Fruit fly (Drosophila melanogaster): ENCODE measurements around the gene Naa40.

The Naa40 gene

dm6 chr3R:29758129-29758733, 33.5 kb upstream of the Naa40 start:
- TF ChIP-seq oc (tag; optimal IDR thresholded peaks at IDR 0.05) (no peak), CG9876 (GFP tag; optimal IDR thresholded peaks at IDR 0.05) (no peak), yki (optimal IDR thresholded peaks at IDR 0.05) (no peak), zen (tag; optimal IDR thresholded peaks at IDR 0.05) (no peak), pfk (GFP tag; optimal IDR thresholded peaks at IDR 0.05) (no peak), CG18262 (tag; optimal IDR thresholded peaks at IDR 0.05) (no peak), CG8765 (GFP tag; IDR thresholded peaks at IDR 0.05) (no peak), Dbx (GFP tag; IDR thresholded peaks at IDR 0.05) (no peak), CG10267 (tag; optimal IDR thresholded peaks at IDR 0.05) (no peak), CG2889 (GFP tag; IDR thresholded peaks at IDR 0.05) (no peak), CG12391 (tag; optimal IDR thresholded peaks at IDR 0.05) (no peak), wdn (GFP tag; IDR thresholded peaks at IDR 0.05) (no peak), gem (tag; optimal IDR thresholded peaks at IDR 0.05) (peak; percentile 43), dysf (GFP tag; IDR thresholded peaks at IDR 0.05) (0 out of 3 replicates have a peak, but pooled peaks have one; percentile 8), Drgx (GFP tag; IDR thresholded peaks at IDR 0.05) (peak; percentile 78), al (GFP tag; IDR thresholded peaks at IDR 0.05) (no peak), cwo (GFP tag; optimal IDR thresholded peaks at IDR 0.05) (no peak), sqz (GFP tag; optimal IDR thresholded peaks at IDR 0.05) (no peak), CG31388 (GFP tag; optimal IDR thresholded peaks at IDR 0.05) (no peak), CG4282 (GFP tag; optimal IDR thresholded peaks at IDR 0.05) (no peak), CG11696 (GFP tag; IDR thresholded peaks at IDR 0.05) (no peak), CG1792 (GFP tag; optimal IDR thresholded peaks at IDR 0.05) (no peak), Abd-B (GFP tag; optimal IDR thresholded peaks at IDR 0.05) (no peak), Asciz (GFP tag; optimal IDR thresholded peaks at IDR 0.05) (no peak), hkb (optimal IDR thresholded peaks at IDR 0.05) (no peak), hkb (GFP tag; IDR thresholded peaks at IDR 0.05) (0 out of 2 replicates have a peak, but pooled peaks have one; percentile 20), D19A (tag; optimal IDR thresholded peaks at IDR 0.05) (no peak), Eip74EF (GFP tag; optimal IDR thresholded peaks at IDR 0.05) (no peak), CG6654 (GFP tag; optimal IDR thresholded peaks at IDR 0.05) (no peak), Aef1 (GFP tag; IDR thresholded peaks at IDR 0.05) (no peak), CG13287 (GFP tag; IDR thresholded peaks at IDR 0.05; ENCODE audit: partially characterized antibody) (no peak), CG6854 (GFP tag; optimal IDR thresholded peaks at IDR 0.05) (no peak), Trl (optimal IDR thresholded peaks at IDR 0.05) (no peak), Trl (GFP tag; optimal IDR thresholded peaks at IDR 0.05) (no peak), klu (GFP tag; IDR thresholded peaks at IDR 0.05) (no peak), toy (GFP tag; IDR thresholded peaks at IDR 0.05) (no peak), Poxn (GFP tag; IDR thresholded peaks at IDR 0.05) (no peak), CG16779 (GFP tag; IDR thresholded peaks at IDR 0.05) (no peak), Med (GFP tag) (peak; percentile 15), H2.0 (GFP tag; IDR thresholded peaks at IDR 0.05) (0 out of 2 replicates have a peak, but pooled peaks have one; percentile 18), Hr51 (GFP tag; optimal IDR thresholded peaks at IDR 0.05) (peak in 1 of 2 experiments; percentile 39), cato (GFP tag; optimal IDR thresholded peaks at IDR 0.05; ENCODE audit: borderline replicate concordance) (no peak), CG15073 (GFP tag; optimal IDR thresholded peaks at IDR 0.05) (no peak), knrl (GFP tag; IDR thresholded peaks at IDR 0.05; ENCODE audit: partially characterized antibody) (no peak), az2 (GFP tag; optimal IDR thresholded peaks at IDR 0.05) (no peak), vvl (GFP tag; IDR thresholded peaks at IDR 0.05) (peak; percentile 49; the same call in 1 of the 2 replicates), CG9817 (tag; optimal IDR thresholded peaks at IDR 0.05) (no peak), Doc2 (GFP tag; IDR thresholded peaks at IDR 0.05) (no peak), Xrp1 (GFP tag; IDR thresholded peaks at IDR 0.05) (no peak), twi (tag; optimal IDR thresholded peaks at IDR 0.05) (no peak), tgo (GFP tag; IDR thresholded peaks at IDR 0.05) (peak; percentile 25; the same call in 1 of the 3 replicates), crol (GFP tag; IDR thresholded peaks at IDR 0.05) (peak; percentile 81)
